Fruit fly (Drosophila melanogaster): ENCODE results near the gene spas.

DNA sequence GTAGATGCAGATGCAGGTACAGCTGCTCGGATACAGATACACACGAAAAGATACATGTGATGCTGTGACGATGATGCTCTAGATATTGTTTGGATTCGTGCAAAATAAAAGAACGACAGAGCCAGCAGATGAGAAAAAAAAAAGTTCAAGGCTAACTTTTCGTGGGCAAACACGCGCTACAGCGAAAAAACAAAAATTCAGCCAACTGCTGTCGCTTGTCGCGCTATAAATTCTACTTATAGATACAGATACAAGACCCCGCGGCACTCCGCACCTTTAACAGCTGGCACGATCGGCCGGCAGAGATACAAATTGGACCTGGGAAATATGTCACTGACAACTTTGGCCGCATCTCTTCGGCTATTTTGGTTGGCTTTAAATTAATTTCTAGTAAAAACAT is 11.5 kb upstream of the spas start:
- TF ChIP-seq psq (optimal IDR thresholded peaks at IDR 0.05), result no peak
- TF ChIP-seq Dll (optimal IDR thresholded peaks at IDR 0.05), result no peak
- no peak for TF ChIP-seq usp (GFP tag; optimal IDR thresholded peaks at IDR 0.05)
- TF ChIP-seq EcR (GFP tag; optimal IDR thresholded peaks at IDR 0.05), result no peak
- TF ChIP-seq CG8478 (optimal IDR thresholded peaks at IDR 0.05), result no peak

Data from whole organism.